Fruit fly (Drosophila melanogaster): ENCODE measurements around the gene beat-IV.

DNA sequence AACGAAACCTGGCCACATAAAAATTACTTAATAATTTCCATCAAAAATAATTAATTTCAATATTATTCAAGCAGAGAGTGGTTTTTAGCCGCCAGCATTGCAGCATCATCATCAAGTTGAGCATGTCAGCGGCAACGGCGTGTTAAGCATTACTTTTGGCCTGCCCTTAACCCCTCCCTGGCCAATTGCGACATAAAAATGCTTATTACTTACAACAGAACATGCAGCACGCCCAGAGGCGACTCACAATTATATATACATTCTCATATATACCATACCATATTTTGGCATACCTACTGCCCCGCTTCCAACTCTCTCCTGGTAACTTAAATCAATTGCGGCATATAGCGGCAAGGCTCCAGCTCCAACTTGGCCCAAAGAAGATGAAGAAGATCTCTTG is 45.9 kb upstream of the beat-IV start:
- no peak for TF ChIP-seq ro (GFP tag; IDR thresholded peaks at IDR 0.05)
- no peak for TF ChIP-seq HmgZ (tag; optimal IDR thresholded peaks at IDR 0.05)
- TF ChIP-seq CG4617 (GFP tag; optimal IDR thresholded peaks at IDR 0.05; ENCODE audit: borderline replicate concordance) = no peak
- no peak for TF ChIP-seq dati (GFP tag; IDR thresholded peaks at IDR 0.05)
- no peak for TF ChIP-seq Myb (GFP tag; optimal IDR thresholded peaks at IDR 0.05)
- TF ChIP-seq Chrac-16 (GFP tag; optimal IDR thresholded peaks at IDR 0.05) = no peak
- no peak for TF ChIP-seq Adf1 (GFP tag; IDR thresholded peaks at IDR 0.05)
- TF ChIP-seq CG9609 (GFP tag; optimal IDR thresholded peaks at IDR 0.05) = no peak

All from whole organism, embryonic.